Fruit fly (Drosophila melanogaster): ENCODE data around the gene CG8360.

CG8360 gene

DNA sequence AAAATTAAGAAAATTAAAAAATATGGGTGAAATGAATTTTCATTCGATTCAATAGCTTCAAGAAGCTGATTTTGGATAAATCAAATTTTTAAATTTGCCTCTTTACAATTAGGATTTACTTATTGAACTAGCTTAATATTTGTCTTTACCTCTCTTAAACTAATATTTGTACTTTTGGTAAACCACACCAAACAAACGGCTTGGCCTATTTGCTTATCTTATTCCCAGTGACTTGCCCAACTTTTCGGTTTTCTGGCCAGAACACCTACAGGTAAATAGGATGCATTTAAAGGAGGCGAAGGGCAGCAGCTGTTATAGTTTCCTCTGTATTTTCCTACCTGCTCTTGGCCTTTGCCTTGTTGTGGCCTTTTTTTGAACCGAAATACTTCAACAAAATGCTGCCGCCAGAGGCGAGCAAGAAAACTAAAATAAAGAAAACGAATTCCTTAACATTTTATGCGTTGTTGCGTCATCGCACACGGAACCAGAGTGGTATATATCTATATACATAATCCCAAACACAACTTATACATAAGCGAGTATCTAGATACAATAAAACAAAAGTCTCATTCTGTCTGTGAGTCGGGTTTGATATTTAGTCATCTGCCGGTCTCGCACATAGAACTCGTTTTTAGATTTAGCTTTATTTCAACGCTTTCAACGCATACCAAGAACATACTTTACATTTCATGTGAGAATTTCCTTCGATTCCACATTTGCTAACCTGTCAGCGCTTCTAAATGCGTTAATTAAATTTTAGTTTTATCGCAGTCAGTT lies 46.8 kb upstream of the CG8360 start (continued):
- TF ChIP-seq Kr (GFP tag; optimal IDR thresholded peaks at IDR 0.05): peak; percentile 47
- TF ChIP-seq ewg (GFP tag; optimal IDR thresholded peaks at IDR 0.05): no peak
- no peak for TF ChIP-seq Rx (GFP tag; IDR thresholded peaks at IDR 0.05)
- no peak for TF ChIP-seq Sox100B (GFP tag; optimal IDR thresholded peaks at IDR 0.05)
- TF ChIP-seq Elba2 (GFP tag; optimal IDR thresholded peaks at IDR 0.05): no peak
- no peak for TF ChIP-seq Asciz (GFP tag; optimal IDR thresholded peaks at IDR 0.05)
- no peak for TF ChIP-seq CG11247 (GFP tag; IDR thresholded peaks at IDR 0.05)
- TF ChIP-seq CG9797 (GFP tag; optimal IDR thresholded peaks at IDR 0.05): no peak
- TF ChIP-seq Drgx (GFP tag; IDR thresholded peaks at IDR 0.05): no peak
- TF ChIP-seq CG3281 (GFP tag; optimal IDR thresholded peaks at IDR 0.05): no peak
- no peak for TF ChIP-seq Deaf1 (tag; optimal IDR thresholded peaks at IDR 0.05)
- TF ChIP-seq CG11456 (GFP tag; IDR thresholded peaks at IDR 0.05): no peak
- TF ChIP-seq CG1647 (GFP tag; optimal IDR thresholded peaks at IDR 0.05): no peak
- no peak for TF ChIP-seq row (GFP tag; IDR thresholded peaks at IDR 0.05)
- no peak for TF ChIP-seq sna (GFP tag; IDR thresholded peaks at IDR 0.05; ENCODE audit: partially characterized antibody)
- TF ChIP-seq CG17385 (GFP tag; optimal IDR thresholded peaks at IDR 0.05): no peak
- no peak for TF ChIP-seq CG12942 (GFP tag; optimal IDR thresholded peaks at IDR 0.05)
- TF ChIP-seq schlank (tag; optimal IDR thresholded peaks at IDR 0.05): no peak
- no peak for TF ChIP-seq CG8290 (GFP tag; optimal IDR thresholded peaks at IDR 0.05)
- peak in 1 of 2 experiments; percentile 27 for TF ChIP-seq CG8290 (tag; optimal IDR thresholded peaks at IDR 0.05)
- peak; percentile 48; the same call in 1 of the 2 replicates for TF ChIP-seq sob (GFP tag; IDR thresholded peaks at IDR 0.05)
- peak; percentile 57 for TF ChIP-seq CG6813 (GFP tag; optimal IDR thresholded peaks at IDR 0.05)
- TF ChIP-seq lola (GFP tag; optimal IDR thresholded peaks at IDR 0.05): peak in 1 of 3 experiments; percentile 22
- no peak for TF ChIP-seq CG1832 (GFP tag; optimal IDR thresholded peaks at IDR 0.05)
- TF ChIP-seq Bgb (GFP tag; IDR thresholded peaks at IDR 0.05; ENCODE audit: partially characterized antibody): no peak
- TF ChIP-seq CG2678 (tag; optimal IDR thresholded peaks at IDR 0.05): peak; percentile 36
- no peak for TF ChIP-seq D (optimal IDR thresholded peaks at IDR 0.05)
- peak; percentile 19 for TF ChIP-seq D (GFP tag; optimal IDR thresholded peaks at IDR 0.05)
- no peak for TF ChIP-seq CG2129 (GFP tag; IDR thresholded peaks at IDR 0.05; ENCODE audit: partially characterized antibody)
- TF ChIP-seq nerfin-1 (tag; optimal IDR thresholded peaks at IDR 0.05): no peak
- TF ChIP-seq NK7.1 (GFP tag; optimal IDR thresholded peaks at IDR 0.05): no peak
- no peak for TF ChIP-seq Hmr (GFP tag; optimal IDR thresholded peaks at IDR 0.05)
- TF ChIP-seq chm (GFP tag; IDR thresholded peaks at IDR 0.05): no peak
- no peak for TF ChIP-seq CG18599 (GFP tag; optimal IDR thresholded peaks at IDR 0.05)
- TF ChIP-seq yki (optimal IDR thresholded peaks at IDR 0.05): no peak
- TF ChIP-seq emc (GFP tag; optimal IDR thresholded peaks at IDR 0.05): no peak
- no peak for TF ChIP-seq dpn (GFP tag; optimal IDR thresholded peaks at IDR 0.05)
- TF ChIP-seq Pdp1 (GFP tag; optimal IDR thresholded peaks at IDR 0.05): peak in 1 of 2 experiments; percentile 78
- no peak for TF ChIP-seq CG10959 (GFP tag; IDR thresholded peaks at IDR 0.05)
- TF ChIP-seq CG7928 (GFP tag; optimal IDR thresholded peaks at IDR 0.05): no peak
- TF ChIP-seq jigr1 (GFP tag; IDR thresholded peaks at IDR 0.05): no peak
- TF ChIP-seq CG11093 (GFP tag; IDR thresholded peaks at IDR 0.05): no peak
- peak; percentile 16 for TF ChIP-seq PHDP (tag; optimal IDR thresholded peaks at IDR 0.05)
- no peak for TF ChIP-seq CG6854 (GFP tag; optimal IDR thresholded peaks at IDR 0.05)
- TF ChIP-seq hth (optimal IDR thresholded peaks at IDR 0.05): no peak
- no peak for TF ChIP-seq lmd (GFP tag; IDR thresholded peaks at IDR 0.05)
- no peak for TF ChIP-seq H15 (GFP tag; IDR thresholded peaks at IDR 0.05)
- TF ChIP-seq CG13424 (tag; optimal IDR thresholded peaks at IDR 0.05): no peak
- TF ChIP-seq Sry-β (GFP tag; optimal IDR thresholded peaks at IDR 0.05): no peak
- no peak for TF ChIP-seq gcm2 (GFP tag; optimal IDR thresholded peaks at IDR 0.05)
